Worm (Caenorhabditis elegans): ENCODE results near the gene clec-206.

clec-206 gene

DNA sequence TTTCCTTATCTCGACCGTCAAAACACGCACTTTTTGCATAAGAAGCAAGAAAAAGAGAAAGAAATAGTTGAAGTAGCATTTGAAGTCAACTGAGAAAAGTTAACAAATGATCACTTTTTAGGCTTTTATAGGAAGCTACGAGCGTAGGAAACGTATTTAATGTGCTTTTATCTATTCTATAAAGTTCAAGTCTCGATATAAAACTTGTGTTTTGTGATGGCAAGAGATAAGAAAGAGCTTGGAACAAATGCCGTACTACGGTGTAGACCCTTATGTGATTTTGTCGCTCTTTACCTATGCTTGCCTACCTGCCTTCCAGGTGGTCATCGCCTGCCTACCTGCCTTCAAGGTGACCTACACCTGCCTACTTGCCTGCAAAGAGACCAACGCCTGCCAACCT is at the start of gene clec-206:
TSS of gene clec-206 (minus strand) at position 101 of the 400 bp plus-strand sequence.
- TF ChIP-seq aly-2 (tag; optimal IDR thresholded peaks at IDR 0.05): no peak
- no peak for TF ChIP-seq ztf-4 (tag; optimal IDR thresholded peaks at IDR 0.05)
- TF ChIP-seq lin-15B (tag; optimal IDR thresholded peaks at IDR 0.05): no peak
- TF ChIP-seq eor-1 (tag; optimal IDR thresholded peaks at IDR 0.05): no peak
- no peak for TF ChIP-seq ceh-82 (tag; optimal IDR thresholded peaks at IDR 0.05)
- TF ChIP-seq fkh-10 (GFP tag; optimal IDR thresholded peaks at IDR 0.05): no peak
- TF ChIP-seq unc-62 (GFP tag; optimal IDR thresholded peaks at IDR 0.05): no peak
- TF ChIP-seq skn-1 (tag; optimal IDR thresholded peaks at IDR 0.05): no peak
- TF ChIP-seq ztf-11 (tag; optimal IDR thresholded peaks at IDR 0.05): no peak
- TF ChIP-seq lin-39 (tag; optimal IDR thresholded peaks at IDR 0.05): no peak
- no peak for TF ChIP-seq nhr-43 (tag; optimal IDR thresholded peaks at IDR 0.05; ENCODE audit: poor library complexity, severe bottlenecking)
- no peak for TF ChIP-seq jun-1 (tag; optimal IDR thresholded peaks at IDR 0.05)
- TF ChIP-seq nhr-11 (tag; optimal IDR thresholded peaks at IDR 0.05): no peak
- no peak for TF ChIP-seq nhr-28 (tag; optimal IDR thresholded peaks at IDR 0.05)

DNA sequence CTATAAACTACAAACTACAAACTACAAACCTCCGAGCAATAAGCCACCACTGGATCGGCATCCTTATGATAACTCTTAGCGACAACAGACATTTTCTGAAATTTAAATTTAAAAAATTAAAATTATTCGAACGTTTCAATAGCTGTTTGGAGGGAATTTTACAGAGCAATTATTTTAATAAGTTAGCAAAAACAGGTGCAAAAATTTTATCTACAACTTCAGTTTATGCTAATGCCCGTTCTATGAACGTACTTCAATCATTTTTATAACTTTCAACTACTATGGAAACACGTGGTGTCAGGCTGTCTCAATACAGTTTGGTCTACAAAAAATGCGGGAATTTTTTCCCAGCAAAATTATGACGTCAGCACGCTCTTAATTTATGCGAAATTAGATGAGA is 49.4 kb upstream of the clec-206 start, which contains the start of gene comt-5:
TSS of gene comt-5 (minus strand) at position 101 of the 400 bp plus-strand sequence.
- no peak for TF ChIP-seq R02D3.7 (tag; optimal IDR thresholded peaks at IDR 0.05)
- TF ChIP-seq nhr-67 (tag; optimal IDR thresholded peaks at IDR 0.05): no peak
- TF ChIP-seq elt-2 (tag; optimal IDR thresholded peaks at IDR 0.05): no peak
- no peak for TF ChIP-seq skn-1 (tag; optimal IDR thresholded peaks at IDR 0.05)
- no peak for TF ChIP-seq daf-12 (tag; optimal IDR thresholded peaks at IDR 0.05)
- TF ChIP-seq zag-1 (tag; optimal IDR thresholded peaks at IDR 0.05): no peak
- TF ChIP-seq ztf-11 (tag; optimal IDR thresholded peaks at IDR 0.05): no peak
- TF ChIP-seq eor-1 (tag; optimal IDR thresholded peaks at IDR 0.05): no peak
- TF ChIP-seq elt-1 (tag; optimal IDR thresholded peaks at IDR 0.05): no peak
- no peak for TF ChIP-seq unc-62 (GFP tag; optimal IDR thresholded peaks at IDR 0.05)
- TF ChIP-seq unc-39 (tag; optimal IDR thresholded peaks at IDR 0.05): no peak
- TF ChIP-seq hmg-11 (tag; optimal IDR thresholded peaks at IDR 0.05): no peak
- no peak for TF ChIP-seq ceh-28 (tag; optimal IDR thresholded peaks at IDR 0.05)
- no peak for TF ChIP-seq lin-39 (tag; optimal IDR thresholded peaks at IDR 0.05)
- no peak for TF ChIP-seq lin-15B (tag; optimal IDR thresholded peaks at IDR 0.05)
- TF ChIP-seq ceh-82 (tag; optimal IDR thresholded peaks at IDR 0.05): no peak
- TF ChIP-seq nfya-1 (tag; optimal IDR thresholded peaks at IDR 0.05; ENCODE audit: insufficient read depth): no peak
- no peak for TF ChIP-seq pha-4 (tag; optimal IDR thresholded peaks at IDR 0.05)
- no peak for TF ChIP-seq fkh-10 (GFP tag; optimal IDR thresholded peaks at IDR 0.05)
- no peak for TF ChIP-seq ceh-9 (tag; optimal IDR thresholded peaks at IDR 0.05)

DNA sequence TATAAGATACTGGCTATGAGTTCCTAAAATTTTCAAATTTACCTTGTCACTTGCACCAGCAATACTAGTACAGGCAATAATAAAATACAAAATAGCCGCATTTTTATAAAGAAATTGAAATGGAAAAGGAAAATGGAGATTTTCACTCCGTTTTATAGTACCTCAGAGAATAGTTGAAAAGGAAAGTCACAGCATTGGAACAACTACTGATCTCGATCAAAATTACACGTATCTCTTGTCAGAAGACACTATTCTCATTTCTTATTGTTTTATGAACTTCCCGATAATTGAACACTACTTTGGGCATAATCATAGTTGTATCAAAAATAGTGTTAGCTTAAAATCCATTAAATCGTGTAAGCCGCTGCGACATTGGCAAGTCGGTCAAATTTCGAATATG is 47.4 kb upstream of the clec-206 start, which contains the start of gene Y40B10A.11:
TSS of gene Y40B10A.11 (minus strand) at position 101 of the 400 bp plus-strand sequence.
- TF ChIP-seq elt-3 (tag; optimal IDR thresholded peaks at IDR 0.05) (no peak), ztf-11 (tag; optimal IDR thresholded peaks at IDR 0.05) (no peak), mml-1 (tag; optimal IDR thresholded peaks at IDR 0.05) (no peak), nhr-67 (tag; optimal IDR thresholded peaks at IDR 0.05) (no peak)

DNA sequence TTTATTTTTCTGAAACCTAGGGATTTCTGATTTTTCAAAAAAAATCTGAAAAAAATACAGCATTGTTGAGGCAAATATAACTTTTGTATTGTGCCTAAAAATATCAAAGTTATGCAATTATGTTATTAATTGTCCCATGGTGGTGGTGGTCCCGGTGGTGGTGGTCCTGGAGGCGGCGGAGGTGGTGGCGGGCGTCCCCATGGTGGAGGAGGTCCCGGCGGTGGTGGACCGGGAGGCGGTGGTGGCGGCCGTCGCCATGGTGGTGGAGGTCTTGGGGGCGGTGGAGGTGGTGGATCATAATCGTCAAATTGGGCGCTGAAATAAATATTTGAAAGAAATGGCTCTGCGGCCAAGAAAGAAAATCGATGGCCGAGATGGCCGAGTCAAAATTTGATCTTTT is 46.7 kb upstream of the clec-206 start:
- no peak for TF ChIP-seq pha-4 (tag; optimal IDR thresholded peaks at IDR 0.05)
- TF ChIP-seq nhr-77 (tag; optimal IDR thresholded peaks at IDR 0.05): no peak
- no peak for TF ChIP-seq elt-1 (tag; optimal IDR thresholded peaks at IDR 0.05)
- no peak for TF ChIP-seq elt-3 (tag; optimal IDR thresholded peaks at IDR 0.05)
- TF ChIP-seq daf-12 (tag; optimal IDR thresholded peaks at IDR 0.05): no peak
- no peak for TF ChIP-seq ztf-11 (tag; optimal IDR thresholded peaks at IDR 0.05)
- TF ChIP-seq jun-1 (tag; optimal IDR thresholded peaks at IDR 0.05): no peak
- no peak for TF ChIP-seq nhr-23 (tag; optimal IDR thresholded peaks at IDR 0.05)
- no peak for TF ChIP-seq nhr-28 (tag; optimal IDR thresholded peaks at IDR 0.05)
- no peak for TF ChIP-seq lin-15B (tag; optimal IDR thresholded peaks at IDR 0.05)

DNA sequence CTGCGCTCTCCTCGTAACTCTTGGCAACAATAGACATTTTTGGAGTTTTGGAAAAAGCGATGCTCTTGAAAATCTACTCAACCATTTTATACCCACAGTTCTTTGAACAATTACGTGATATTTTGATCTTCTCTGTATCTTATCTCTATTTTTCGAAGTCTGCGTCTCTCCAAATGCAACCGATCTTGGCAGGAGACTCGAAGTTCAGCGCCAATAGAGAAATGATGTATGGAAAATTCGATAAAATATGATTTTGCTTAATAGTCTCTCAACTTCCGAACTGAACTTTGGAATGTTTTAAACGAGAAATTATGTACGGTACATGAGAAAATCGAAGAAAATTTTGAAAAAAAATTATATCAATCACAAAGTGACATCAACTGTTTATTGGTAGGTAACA is 46.0 kb upstream of the clec-206 start, which contains the start of gene comt-4:
TSS of gene comt-4 (minus strand) at position 50 of the 400 bp plus-strand sequence.
- no peak for TF ChIP-seq aly-2 (tag; optimal IDR thresholded peaks at IDR 0.05)
- TF ChIP-seq pqm-1 (tag; optimal IDR thresholded peaks at IDR 0.05): peak; percentile 60
- peak; percentile 51 for TF ChIP-seq elt-2 (tag; optimal IDR thresholded peaks at IDR 0.05)

DNA sequence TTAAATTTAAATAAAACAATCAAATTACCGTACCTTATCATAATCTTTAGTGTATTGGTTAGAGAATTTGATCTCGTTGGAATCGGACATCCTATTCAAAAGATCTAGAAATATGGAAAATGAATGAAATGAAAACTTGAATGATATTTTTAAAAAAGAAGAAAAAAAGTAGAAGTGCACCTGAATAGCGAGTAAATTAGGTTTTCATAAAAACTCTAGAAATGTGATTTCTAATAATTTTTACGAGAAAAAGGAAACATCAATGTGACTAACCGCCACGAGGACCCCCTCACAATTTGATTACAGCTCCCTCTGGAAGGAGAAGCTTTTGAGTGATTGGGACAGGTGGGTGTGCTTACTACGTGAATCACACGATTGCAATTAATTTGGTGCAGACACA is 41.8 kb upstream of the clec-206 start, which contains the start of gene Y40B10A.5:
TSS of gene Y40B10A.5 (minus strand) at position 101 of the 400 bp plus-strand sequence.
- TF ChIP-seq lsy-12 (tag; optimal IDR thresholded peaks at IDR 0.05): no peak
- TF ChIP-seq lin-15B (tag; optimal IDR thresholded peaks at IDR 0.05): no peak
- no peak for TF ChIP-seq nhr-23 (tag; optimal IDR thresholded peaks at IDR 0.05)
- no peak for TF ChIP-seq ceh-28 (tag; optimal IDR thresholded peaks at IDR 0.05)
- no peak for TF ChIP-seq mml-1 (tag; optimal IDR thresholded peaks at IDR 0.05)
- TF ChIP-seq skn-1 (tag; optimal IDR thresholded peaks at IDR 0.05): no peak
- no peak for TF ChIP-seq lin-39 (tag; optimal IDR thresholded peaks at IDR 0.05)
- TF ChIP-seq zag-1 (tag; optimal IDR thresholded peaks at IDR 0.05): no peak
- no peak for TF ChIP-seq nhr-77 (tag; optimal IDR thresholded peaks at IDR 0.05)
- TF ChIP-seq nhr-76 (tag; optimal IDR thresholded peaks at IDR 0.05): no peak
- no peak for TF ChIP-seq nhr-237 (tag; optimal IDR thresholded peaks at IDR 0.05)
- TF ChIP-seq unc-39 (tag; optimal IDR thresholded peaks at IDR 0.05): no peak
- TF ChIP-seq aly-2 (tag; optimal IDR thresholded peaks at IDR 0.05): no peak

Data from whole organism, L3 larva.